Worm (Caenorhabditis elegans) whole organism, L3 larva: Measurements from ENCODE around the gene mrpl-51.
A peak's percentile ranks its signal among the peaks of the same experiment; 100 is the strongest.

Source experiments
- R02D3.7 ChIP-seq: fragments of 150-350 bp; optimal IDR thresholded peaks from 2 replicates; lab custom pipeline; 2014; ENCODE audit warnings: missing biosample characterization, missing genetic modification characterization
- ceh-82 ChIP-seq: fragments of 150-350 bp; optimal IDR thresholded peaks from 2 replicates; lab custom pipeline; 2014; ENCODE audit warnings: missing biosample characterization, missing genetic modification characterization
- elt-2 ChIP-seq: sonication (generic microtip); optimal IDR thresholded peaks from 2 replicates; lab custom pipeline; 2016; ENCODE audit warnings: missing genetic modification reagents, mild to moderate bottlenecking, missing genetic modification characterization, missing compliant biosample characterization
- fkh-2 ChIP-seq: fragments of 150-350 bp; optimal IDR thresholded peaks from 2 replicates; lab custom pipeline; 2014; ENCODE audit warnings: missing biosample characterization, missing genetic modification reagents, missing genetic modification characterization
- fos-1 ChIP-seq: fragments of 150-350 bp; optimal IDR thresholded peaks from 2 replicates; lab custom pipeline; 2014; ENCODE audit warnings: missing biosample characterization, missing genetic modification characterization
- lin-15B ChIP-seq: fragments of 150-350 bp; optimal IDR thresholded peaks from 2 replicates; lab custom pipeline; 2014; ENCODE audit warnings: missing biosample characterization, missing genetic modification characterization
- nfya-1 ChIP-seq: sonication (generic microtip); optimal IDR thresholded peaks from 2 replicates; lab custom pipeline; 2017; ENCODE audit warnings: missing genetic modification characterization, mild to moderate bottlenecking, missing compliant biosample characterization, antibody characterized with exemption, moderate library complexity; ENCODE audit not compliant: insufficient read depth
- nhr-28 ChIP-seq: fragments of 150-350 bp; optimal IDR thresholded peaks from 2 replicates; lab custom pipeline; 2014; ENCODE audit warnings: missing biosample characterization, missing genetic modification characterization
- nhr-77 ChIP-seq: fragments of 150-350 bp; optimal IDR thresholded peaks from 2 replicates; lab custom pipeline; 2014; ENCODE audit warnings: missing biosample characterization, missing genetic modification characterization
- tbx-2 ChIP-seq: sonication (generic microtip); optimal IDR thresholded peaks from 2 replicates; lab custom pipeline; 2016; ENCODE audit warnings: mild to moderate bottlenecking, missing genetic modification characterization, missing compliant biosample characterization
- zag-1 ChIP-seq: fragments of 150-350 bp; optimal IDR thresholded peaks from 2 replicates; lab custom pipeline; 2014; ENCODE audit warnings: missing biosample characterization, missing genetic modification characterization

DNA sequence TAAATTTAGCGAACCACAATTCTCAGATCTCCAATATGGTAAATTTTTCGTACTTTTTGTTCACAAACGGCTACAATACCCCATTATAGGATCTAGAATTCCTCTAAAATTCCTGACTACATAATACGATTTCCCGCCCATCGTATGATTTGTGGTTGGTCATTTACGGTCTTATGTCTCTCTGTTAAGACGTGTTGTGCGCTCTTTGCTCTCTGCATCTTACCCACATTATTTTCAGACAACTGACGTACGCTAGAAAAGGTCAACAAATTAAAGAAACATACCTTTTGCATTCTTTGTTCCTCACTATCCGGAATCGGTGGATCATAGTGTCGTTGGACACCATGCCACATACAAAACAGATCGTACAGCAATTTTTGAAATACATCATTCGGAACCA, 11.9 kb downstream of the mrpl-51 start:
- TF ChIP-seq tbx-2, result no peak
- TF ChIP-seq fos-1, result no peak
- TF ChIP-seq nhr-28 (tag; lab: Kevin White, UChicago), result no peak
- TF ChIP-seq ceh-82, result no peak
- TF ChIP-seq zag-1, result no peak
- no peak for TF ChIP-seq lin-15B (tag; lab: Kevin White, UChicago)
- peak; percentile 39 for TF ChIP-seq elt-2 (tag; lab: Kevin White, UChicago)
- no peak for TF ChIP-seq R02D3.7 (tag; lab: Kevin White, UChicago)
- no peak for TF ChIP-seq nhr-77
- no peak for TF ChIP-seq nfya-1 (tag; lab: Kevin White, UChicago)
- TF ChIP-seq fkh-2 (tag; lab: Kevin White, UChicago), result no peak
